Fruit fly (Drosophila melanogaster): ENCODE results near the gene Kah.

- TF ChIP-seq CTCF (optimal IDR thresholded peaks at IDR 0.05), result no peak
- no peak for TF ChIP-seq CG8478 (optimal IDR thresholded peaks at IDR 0.05)
These were observed 21.7 kb upstream of the Kah start for dm6 chr3L:610765-611164.

Measured in S2 (cell line).